Fruit fly (Drosophila melanogaster) whole organism, embryonic: Measurements from ENCODE around the gene mRpS18C.

Source experiments
- Abd-B ChIP-seq: fragments of 200-800 bp; sonication (Bioruptor generic); optimal IDR thresholded peaks from 2 replicates; lab custom pipeline; 2018; ENCODE audit warnings: missing biosample characterization, mild to moderate bottlenecking, missing genetic modification characterization, moderate library complexity
- Bgb ChIP-seq: fragments of 200-800 bp; sonication (Bioruptor generic); IDR thresholded peaks from 2 replicates; pipeline ENCODE4 v1.3.6; 2022; ENCODE audit warnings: missing biosample characterization, missing genetic modification characterization; ENCODE audit not compliant: partially characterized antibody
- CG10366 ChIP-seq: fragments of 200-800 bp; sonication (Bioruptor generic); IDR thresholded peaks from 2 replicates; pipeline ENCODE4 v1.3.6; 2022; ENCODE audit warnings: missing biosample characterization, missing genetic modification characterization
- CG11456 ChIP-seq: fragments of 200-800 bp; sonication (Bioruptor generic); IDR thresholded peaks from 3 replicates; pipeline ENCODE4 v1.3.6; 2022; ENCODE audit warnings: missing biosample characterization, missing genetic modification characterization
- CG11560 ChIP-seq: fragments of 200-800 bp; sonication (Bioruptor generic); IDR thresholded peaks from 3 replicates; pipeline ENCODE4 v1.3.6; 2022; ENCODE audit warnings: missing biosample characterization, missing genetic modification characterization
- CG11695 ChIP-seq: fragments of 200-800 bp; sonication (Bioruptor generic); IDR thresholded peaks from 3 replicates; pipeline ENCODE4 v1.3.6; 2022; ENCODE audit warnings: missing biosample characterization, missing genetic modification characterization
- CG11696 ChIP-seq: fragments of 200-800 bp; sonication (Bioruptor generic); IDR thresholded peaks from 2 replicates; pipeline ENCODE4 v1.3.6; 2022; ENCODE audit warnings: missing biosample characterization, missing genetic modification characterization
- CG15269 ChIP-seq: fragments of 200-800 bp; sonication (Bioruptor generic); optimal IDR thresholded peaks from 2 replicates; lab custom pipeline; 2018; ENCODE audit warnings: missing biosample characterization, mild to moderate bottlenecking, missing genetic modification characterization, moderate library complexity
- CG1603 ChIP-seq: fragments of 200-800 bp; sonication (Bioruptor generic); optimal IDR thresholded peaks from 2 replicates; lab custom pipeline; 2019; ENCODE audit warnings: missing biosample characterization, mild to moderate bottlenecking, missing genetic modification characterization, moderate library complexity
- CG17361 ChIP-seq: fragments of 200-800 bp; sonication (Bioruptor generic); IDR thresholded peaks from 3 replicates; pipeline ENCODE4 v1.3.6; 2022; ENCODE audit warnings: missing biosample characterization, missing genetic modification characterization
- CG17802 ChIP-seq: fragments of 200-800 bp; sonication (Bioruptor generic); optimal IDR thresholded peaks from 2 replicates; lab custom pipeline; 2018; ENCODE audit warnings: missing biosample characterization, mild to moderate bottlenecking, missing genetic modification characterization, moderate library complexity
- CG18011 ChIP-seq: fragments of 200-800 bp; sonication (Bioruptor generic); optimal IDR thresholded peaks from 2 replicates; lab custom pipeline; 2017; ENCODE audit warnings: missing biosample characterization, missing genetic modification characterization, mild to moderate bottlenecking, moderate library complexity, missing genotype
- CG18764 ChIP-seq: fragments of 200-800 bp; sonication (Bioruptor generic); optimal IDR thresholded peaks from 3 replicates; lab custom pipeline; 2016; ENCODE audit warnings: missing biosample characterization, missing genetic modification characterization
- CG2120 ChIP-seq: fragments of 200-800 bp; sonication (Bioruptor generic); optimal IDR thresholded peaks from 3 replicates; lab custom pipeline; 2016; ENCODE audit warnings: missing biosample characterization, missing genetic modification characterization
- CG2875 ChIP-seq: fragments of 200-800 bp; sonication (Bioruptor generic); optimal IDR thresholded peaks from 2 replicates; lab custom pipeline; 2017; ENCODE audit warnings: missing biosample characterization, mild to moderate bottlenecking, missing genetic modification characterization, missing genetic modification reagents
- CG2889 ChIP-seq: fragments of 200-800 bp; sonication (Bioruptor generic); IDR thresholded peaks from 3 replicates; pipeline ENCODE4 v1.3.6; 2022; ENCODE audit warnings: missing biosample characterization, missing genetic modification characterization
- CG34224 ChIP-seq: fragments of 200-800 bp; sonication (Bioruptor generic); IDR thresholded peaks from 3 replicates; pipeline ENCODE4 v1.3.6; 2022; ENCODE audit warnings: missing biosample characterization, missing genetic modification characterization; ENCODE audit not compliant: partially characterized antibody
- CG4617 ChIP-seq: fragments of 200-800 bp; sonication (Bioruptor generic); optimal IDR thresholded peaks from 3 replicates; lab custom pipeline; 2016; ENCODE audit warnings: missing biosample characterization, missing genetic modification characterization, borderline replicate concordance
- CG6272 ChIP-seq: fragments of 200-800 bp; sonication (Bioruptor generic); IDR thresholded peaks from 2 replicates; pipeline ENCODE4 v1.3.6; 2022; ENCODE audit warnings: missing biosample characterization, missing genetic modification characterization
- CG9727 ChIP-seq: fragments of 200-800 bp; sonication (Bioruptor generic); optimal IDR thresholded peaks from 3 replicates; lab custom pipeline; 2017; ENCODE audit warnings: missing biosample characterization, mild to moderate bottlenecking, missing genetic modification characterization
- Dfd ChIP-seq, 2 experiments: fragments of >200 bp; optimal IDR thresholded peaks; 2 replicates each; lab custom pipeline; 2017; ENCODE audit warnings: missing biosample characterization in 2 of 2, missing genetic modification characterization in 2 of 2
- Dll ChIP-seq: fragments of 200-800 bp; sonication (Bioruptor generic); IDR thresholded peaks from 4 replicates; pipeline ENCODE4 v1.3.6; 2022; ENCODE audit warnings: missing biosample characterization, missing genetic modification characterization; ENCODE audit not compliant: partially characterized antibody
- Eip74EF ChIP-seq, 2 experiments: fragments of 200-800 bp in 1 of 2; fragments of >200 bp in 1 of 2; sonication (Bioruptor generic) in 1 of 2; optimal IDR thresholded peaks; 2 replicates each; lab custom pipeline; 2017 to 2019; ENCODE audit warnings: missing biosample characterization in 2 of 2, missing genetic modification characterization in 2 of 2, mild to moderate bottlenecking in 1 of 2, moderate library complexity in 1 of 2
- Gug ChIP-seq: fragments of 200-800 bp; sonication (Bioruptor generic); IDR thresholded peaks from 4 replicates; pipeline ENCODE4 v1.3.6; 2022; ENCODE audit warnings: missing biosample characterization, missing genetic modification characterization
- HLH3B ChIP-seq: fragments of 200-800 bp; sonication (Bioruptor generic); IDR thresholded peaks from 2 replicates; pipeline ENCODE4 v1.3.6; 2022; ENCODE audit warnings: missing biosample characterization, missing genetic modification characterization
- HmgD ChIP-seq: fragments of 200-800 bp; sonication (Bioruptor generic); optimal IDR thresholded peaks from 3 replicates; lab custom pipeline; 2016; ENCODE audit warnings: missing biosample characterization, missing genetic modification characterization
- NFAT ChIP-seq: fragments of 200-800 bp; sonication (Bioruptor generic); IDR thresholded peaks from 2 replicates; pipeline ENCODE4 v1.3.6; 2022; ENCODE audit warnings: missing biosample characterization, missing genetic modification characterization
- Ravus ChIP-seq: fragments of 200-800 bp; sonication (Bioruptor generic); IDR thresholded peaks from 2 replicates; pipeline ENCODE4 v1.3.6; 2022; ENCODE audit warnings: missing biosample characterization, missing genetic modification characterization
- Ssrp ChIP-seq: fragments of 200-800 bp; sonication (Bioruptor generic); optimal IDR thresholded peaks from 2 replicates; lab custom pipeline; 2018; ENCODE audit warnings: missing biosample characterization, mild to moderate bottlenecking, missing genetic modification characterization, moderate library complexity
- TFAM ChIP-seq: fragments of 200-800 bp; sonication (Bioruptor generic); optimal IDR thresholded peaks from 2 replicates; lab custom pipeline; 2017; ENCODE audit warnings: missing biosample characterization, missing genetic modification characterization, inconsistent platforms
- chinmo ChIP-seq: fragments of 200-800 bp; sonication (Bioruptor generic); IDR thresholded peaks from 4 replicates; pipeline ENCODE4 v1.3.6; 2022; ENCODE audit warnings: missing biosample characterization, missing genetic modification characterization; ENCODE audit not compliant: partially characterized antibody
- croc ChIP-seq: fragments of 200-800 bp; sonication (Bioruptor generic); conservative IDR thresholded peaks from 3 replicates; pipeline ENCODE4 v1.3.6; 2022; ENCODE audit warnings: missing biosample characterization, missing genetic modification characterization
- dimm ChIP-seq: fragments of 200-800 bp; sonication (Bioruptor generic); IDR thresholded peaks from 2 replicates; pipeline ENCODE4 v1.3.6; 2022; ENCODE audit warnings: missing biosample characterization, missing genetic modification characterization
- fd3F ChIP-seq: fragments of 200-800 bp; sonication (Bioruptor generic); optimal IDR thresholded peaks from 2 replicates; lab custom pipeline; 2018; ENCODE audit warnings: missing biosample characterization, mild to moderate bottlenecking, missing genetic modification characterization, moderate library complexity
- fu2 ChIP-seq: fragments of 200-800 bp; sonication (Bioruptor generic); optimal IDR thresholded peaks from 2 replicates; lab custom pipeline; 2016; ENCODE audit warnings: missing biosample characterization, missing genetic modification characterization
- gcm2 ChIP-seq: fragments of 200-800 bp; sonication (Bioruptor generic); optimal IDR thresholded peaks from 2 replicates; lab custom pipeline; 2016; ENCODE audit warnings: missing biosample characterization, missing genetic modification characterization
- grau ChIP-seq: fragments of 200-800 bp; optimal IDR thresholded peaks from 3 replicates; lab custom pipeline; 2019; ENCODE audit warnings: missing biosample characterization, mild to moderate bottlenecking, missing genetic modification characterization, moderate library complexity
- gro ChIP-seq: fragments of 200-800 bp; sonication (Bioruptor generic); optimal IDR thresholded peaks from 2 replicates; lab custom pipeline; 2016; ENCODE audit warnings: missing biosample characterization, missing genetic modification characterization
- her ChIP-seq: fragments of 200-800 bp; sonication (Bioruptor generic); optimal IDR thresholded peaks from 2 replicates; lab custom pipeline; 2016; ENCODE audit warnings: missing biosample characterization, missing genetic modification characterization
- hkb ChIP-seq, 2 experiments: fragments of 200-800 bp in 1 of 2; fragments of >200 bp in 1 of 2; sonication (Bioruptor generic) in 1 of 2; IDR thresholded peaks in 1 of 2; optimal IDR thresholded peaks in 1 of 2; 2 replicates each; pipeline versions ENCODE4 v1.3.6 to Lab custom; 2017 to 2022; ENCODE audit warnings: missing biosample characterization in 1 of 2, missing genetic modification characterization in 1 of 2
- hth ChIP-seq: fragments of >200 bp; optimal IDR thresholded peaks from 2 replicates; lab custom pipeline; 2017; ENCODE audit warnings: inconsistent platforms
- lab ChIP-seq: fragments of 200-800 bp; sonication (Bioruptor generic); optimal IDR thresholded peaks from 3 replicates; lab custom pipeline; 2017; ENCODE audit warnings: missing biosample characterization, missing genetic modification characterization, mild to moderate bottlenecking, moderate library complexity, missing genetic modification reagents
- lilli ChIP-seq: fragments of 200-800 bp; sonication (Bioruptor generic); optimal IDR thresholded peaks from 3 replicates; lab custom pipeline; 2016; ENCODE audit warnings: missing biosample characterization, missing genetic modification characterization
- prd ChIP-seq, 3 experiments: fragments of >200 bp in 2 of 3; fragments of 200-800 bp in 1 of 3; sonication (Bioruptor generic) in 1 of 3; optimal IDR thresholded peaks in 2 of 3; IDR thresholded peaks in 1 of 3; 2 replicates in 2 of 3; 3 replicates in 1 of 3; pipeline versions ENCODE4 v1.3.6 to Lab custom; 2017 to 2022; ENCODE audit warnings: missing biosample characterization in 1 of 3, missing genetic modification characterization in 1 of 3
- pum ChIP-seq: fragments of 200-800 bp; sonication (Bioruptor generic); optimal IDR thresholded peaks from 2 replicates; lab custom pipeline; 2016; ENCODE audit warnings: missing biosample characterization, missing genetic modification characterization
- trh ChIP-seq: fragments of 200-800 bp; sonication (Bioruptor generic); optimal IDR thresholded peaks from 2 replicates; lab custom pipeline; 2016; ENCODE audit warnings: missing biosample characterization, missing genetic modification characterization
- unpg ChIP-seq: fragments of 200-800 bp; sonication (Bioruptor generic); optimal IDR thresholded peaks from 3 replicates; lab custom pipeline; 2018; ENCODE audit warnings: missing biosample characterization, mild to moderate bottlenecking, missing genetic modification characterization, moderate library complexity
- vfl ChIP-seq: fragments of 200-800 bp; sonication (Bioruptor generic); optimal IDR thresholded peaks from 2 replicates; lab custom pipeline; 2016; ENCODE audit warnings: missing biosample characterization, missing genetic modification characterization

The mRpS18C gene

DNA sequence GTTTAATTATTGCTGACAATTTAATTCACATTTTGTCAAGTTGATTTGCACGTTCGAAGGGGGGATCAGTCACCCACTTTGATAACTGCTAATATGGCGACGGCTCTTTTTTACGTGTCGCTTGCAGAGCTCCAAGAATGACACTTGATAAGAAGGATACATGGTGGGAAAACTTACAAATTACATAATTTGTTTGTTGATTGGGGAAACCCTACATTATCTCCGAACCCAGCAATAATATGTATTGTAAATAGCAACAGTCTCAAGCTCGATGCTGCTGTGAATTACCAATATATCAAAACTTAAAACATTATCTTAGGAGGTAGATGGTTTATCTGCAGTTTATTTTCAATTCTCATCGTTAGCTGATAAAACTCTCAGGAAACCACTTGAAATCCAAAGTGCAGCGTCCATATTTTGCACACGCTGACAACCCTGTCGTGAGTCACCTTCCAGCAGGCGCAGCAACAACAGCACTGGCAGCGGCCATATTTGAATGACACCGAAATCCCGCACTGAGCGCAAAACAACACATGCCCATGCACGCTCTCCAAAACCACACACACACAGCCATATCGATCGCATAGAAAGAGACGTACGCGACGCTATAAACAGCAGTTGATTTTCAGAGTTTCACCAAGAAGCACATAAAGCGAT lies 35.4 kb upstream of the mRpS18C start (continued):
- TF ChIP-seq fd3F (GFP tag; lab: Kevin White, UChicago) (peak; percentile 92), CG11695 (GFP tag; lab: Robert Waterston, UW) (peak; percentile 92), CG6272 (peak; percentile 85), croc (GFP tag; lab: Robert Waterston, UW) (peak; percentile 91), CG2120 (GFP tag; lab: Kevin White, UChicago) (peak; percentile 97), her (GFP tag; lab: Kevin White, UChicago) (peak; percentile 94), CG4617 (GFP tag; lab: Kevin White, UChicago) (peak; percentile 82), grau (peak; percentile 95), TFAM (peak; percentile 73), gcm2 (GFP tag; lab: Kevin White, UChicago) (peak; percentile 54), Eip74EF (GFP tag; optimal IDR thresholded peaks at IDR 0.05; lab: Kevin White, UChicago) (peak in 1 of 2 experiments; percentile 92), CG2889 (peak; percentile 66), dimm (GFP tag; lab: Robert Waterston, UW) (peak; percentile 70), hth (lab: Kevin White, UChicago) (no peak), CG9727 (GFP tag; lab: Kevin White, UChicago) (peak; percentile 99), CG10366 (peak; percentile 88), chinmo (GFP tag; lab: Robert Waterston, UW) (peak; percentile 96), HmgD (GFP tag; lab: Kevin White, UChicago) (peak; percentile 97), fu2 (GFP tag; lab: Kevin White, UChicago) (peak; percentile 98), Gug (GFP tag; lab: Robert Waterston, UW) (peak; percentile 95), Bgb (peak; percentile 34; the same call in 1 of the 2 replicates), Abd-B (GFP tag; lab: Kevin White, UChicago) (peak; percentile 95), CG1603 (tag; lab: Kevin White, UChicago) (peak; percentile 92), Ssrp (tag; lab: Kevin White, UChicago) (peak; percentile 96), CG17802 (peak; percentile 69), CG11696 (peak; percentile 68; the same call in 1 of the 2 replicates), prd (optimal IDR thresholded peaks at IDR 0.05; lab: Kevin White, UChicago) (no peak), prd (GFP tag; IDR thresholded peaks at IDR 0.05; lab: Robert Waterston, UW) (peak; percentile 94), lab (GFP tag; lab: Kevin White, UChicago) (peak; percentile 94), CG18764 (GFP tag; lab: Kevin White, UChicago) (peak; percentile 91), Dll (GFP tag; lab: Robert Waterston, UW) (no peak), Ravus (GFP tag; lab: Robert Waterston, UW) (peak; percentile 44), CG11456 (peak; percentile 90), hkb (optimal IDR thresholded peaks at IDR 0.05; lab: Kevin White, UChicago) (no peak), hkb (GFP tag; IDR thresholded peaks at IDR 0.05; lab: Robert Waterston, UW) (peak; percentile 88), pum (GFP tag; lab: Kevin White, UChicago) (peak; percentile 97), CG2875 (GFP tag; lab: Kevin White, UChicago) (peak; percentile 92), HLH3B (GFP tag; lab: Robert Waterston, UW) (peak; percentile 88), CG18011 (peak; percentile 88), Dfd (GFP tag; optimal IDR thresholded peaks at IDR 0.05; lab: Kevin White, UChicago) (peak in 1 of 2 experiments; percentile 79), CG15269 (tag; lab: Kevin White, UChicago) (peak; percentile 95), trh (GFP tag; lab: Kevin White, UChicago) (peak; percentile 88), unpg (GFP tag; lab: Kevin White, UChicago) (peak; percentile 88), gro (GFP tag; lab: Kevin White, UChicago) (peak; percentile 96), CG11560 (tag; lab: Robert Waterston, UW) (peak; percentile 78), lilli (peak; percentile 97), CG17361 (peak; percentile 100), vfl (peak; percentile 91), NFAT (GFP tag; lab: Robert Waterston, UW) (peak; percentile 94), CG34224 (GFP tag; lab: Robert Waterston, UW) (no peak)
